Worm (Caenorhabditis elegans) whole organism, L3 larva: ENCODE measurements around the gene mab-10.

ENCODE experiments used
- R02D3.7 ChIP-seq: fragments of 150-350 bp; optimal IDR thresholded peaks from 2 replicates; lab custom pipeline; 2014; ENCODE audit warnings: missing biosample characterization, missing genetic modification characterization
- nfya-1 ChIP-seq: sonication (generic microtip); optimal IDR thresholded peaks from 2 replicates; lab custom pipeline; 2017; ENCODE audit warnings: missing genetic modification characterization, mild to moderate bottlenecking, missing compliant biosample characterization, antibody characterized with exemption, moderate library complexity; ENCODE audit not compliant: insufficient read depth
- ztf-11 ChIP-seq: fragments of 150-350 bp; optimal IDR thresholded peaks from 2 replicates; lab custom pipeline; 2014; ENCODE audit warnings: missing biosample characterization, missing genetic modification characterization

DNA sequence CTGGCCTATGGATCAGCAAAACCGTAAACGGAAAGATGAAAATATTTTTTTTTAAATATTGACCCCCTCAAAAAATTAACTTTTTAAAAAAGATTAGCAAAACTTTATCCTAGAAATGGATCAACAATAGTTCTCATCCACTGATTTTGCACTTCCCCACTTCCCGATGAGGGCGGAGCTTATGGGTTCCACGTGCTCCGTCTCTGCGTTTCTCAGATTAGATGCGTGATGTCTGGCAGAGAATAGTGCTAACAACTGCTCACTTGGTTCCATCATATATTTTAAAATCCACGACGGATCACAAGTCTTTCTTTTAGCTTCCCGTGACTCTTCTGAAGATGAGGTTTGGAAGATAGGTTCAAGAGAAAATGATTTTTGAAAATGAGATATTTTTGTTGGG, 30.5 kb downstream of the mab-10 start:
- no peak for TF ChIP-seq R02D3.7 (tag; lab: Kevin White, UChicago)
- TF ChIP-seq nfya-1 (tag; lab: Kevin White, UChicago), result no peak
- no peak for TF ChIP-seq ztf-11 (tag; lab: Kevin White, UChicago)
